Worm (Caenorhabditis elegans) whole organism, L4 larva: Measurements from ENCODE around the gene srz-101.

Experiments
- F10B5.3 ChIP-seq: sonication (generic microtip); optimal IDR thresholded peaks from 2 replicates; lab custom pipeline; 2016; ENCODE audit warnings: mild to moderate bottlenecking, missing genetic modification characterization, missing compliant biosample characterization
- F26F4.8 ChIP-seq: fragments of 200-800 bp; sonication (Bioruptor generic); conservative IDR thresholded peaks from 2 replicates; pipeline ENCODE4 v1.3.6; 2022; ENCODE audit warnings: missing genetic modification characterization, missing compliant biosample characterization
- R02D3.7 ChIP-seq: fragments of 150-350 bp; sonication (generic microtip); optimal IDR thresholded peaks from 3 replicates; lab custom pipeline; 2014; ENCODE audit warnings: missing biosample characterization, missing genetic modification characterization
- Y48G9A.11 ChIP-seq: fragments of 200-800 bp; sonication (Bioruptor generic); IDR thresholded peaks from 2 replicates; pipeline ENCODE4 v1.3.6; 2022; ENCODE audit warnings: missing genetic modification reagents, missing genetic modification characterization, missing compliant biosample characterization
- ZK337.2 ChIP-seq: fragments of 200-800 bp; sonication (Bioruptor generic); IDR thresholded peaks from 2 replicates; pipeline ENCODE4 v1.3.6; 2022; ENCODE audit warnings: missing genetic modification reagents, missing genetic modification characterization, missing compliant biosample characterization
- aha-1 ChIP-seq: fragments of 150-350 bp; peaks from one replicate; lab custom pipeline; 2014; ENCODE audit warnings: missing biosample characterization, missing genetic modification characterization
- ama-1 ChIP-seq: fragments of 150-350 bp; optimal IDR thresholded peaks from 2 replicates; lab custom pipeline; 2014; ENCODE audit warnings: inconsistent platforms, mixed read lengths
- attf-4 ChIP-seq: sonication (generic microtip); optimal IDR thresholded peaks from 3 replicates; lab custom pipeline; 2017; ENCODE audit warnings: missing biosample characterization, missing genetic modification characterization
- ceh-20 ChIP-seq: fragments of 200-800 bp; sonication (Bioruptor generic); IDR thresholded peaks from 2 replicates; pipeline ENCODE4 v1.3.6; 2022; ENCODE audit warnings: missing genetic modification reagents, missing genetic modification characterization, missing compliant biosample characterization
- ceh-44 ChIP-seq: fragments of 200-800 bp; sonication (Bioruptor generic); IDR thresholded peaks from 2 replicates; pipeline ENCODE4 v1.3.6; 2022; ENCODE audit warnings: missing genetic modification reagents, missing genetic modification characterization, missing compliant biosample characterization
- daf-12 ChIP-seq: fragments of 150-350 bp; optimal IDR thresholded peaks from 2 replicates; lab custom pipeline; 2014; ENCODE audit warnings: missing biosample characterization, missing genetic modification reagents, missing genetic modification characterization
- dmd-6 ChIP-seq: fragments of 200-800 bp; sonication (Bioruptor generic); IDR thresholded peaks from 2 replicates; pipeline ENCODE4 v1.3.6; 2022; ENCODE audit warnings: missing genetic modification reagents, missing genetic modification characterization, missing compliant biosample characterization
- duxl-1 ChIP-seq: sonication (generic microtip); optimal IDR thresholded peaks from 2 replicates; lab custom pipeline; 2016; ENCODE audit warnings: mild to moderate bottlenecking, missing genetic modification characterization, moderate library complexity, missing compliant biosample characterization; ENCODE audit not compliant: poor library complexity
- dve-1 ChIP-seq: sonication (generic microtip); optimal IDR thresholded peaks from 2 replicates; lab custom pipeline; 2017; ENCODE audit warnings: antibody characterized with exemption, mild to moderate bottlenecking, missing genetic modification characterization, missing compliant biosample characterization; ENCODE audit not compliant: insufficient read depth
- egl-27 ChIP-seq: sonication (generic microtip); optimal IDR thresholded peaks from 3 replicates; lab custom pipeline; 2017; ENCODE audit warnings: missing biosample characterization, missing genetic modification reagents, missing genetic modification characterization
- egl-43 ChIP-seq: fragments of 200-800 bp; sonication (Bioruptor generic); IDR thresholded peaks from 2 replicates; pipeline ENCODE4 v1.3.6; 2022; ENCODE audit warnings: missing genetic modification reagents, missing genetic modification characterization, missing compliant biosample characterization
- fkh-10 ChIP-seq: fragments of 150-350 bp; optimal IDR thresholded peaks from 2 replicates; lab custom pipeline; 2014; ENCODE audit warnings: missing biosample characterization, missing genetic modification reagents, missing genetic modification characterization
- gei-8 ChIP-seq: fragments of 200-800 bp; sonication (Bioruptor generic); optimal IDR thresholded peaks from 2 replicates; lab custom pipeline; 2018; ENCODE audit warnings: mild to moderate bottlenecking, missing genetic modification characterization, missing compliant biosample characterization
- hlh-11 ChIP-seq: fragments of 200-800 bp; sonication (Bioruptor generic); optimal IDR thresholded peaks from 2 replicates; lab custom pipeline; 2018; ENCODE audit warnings: mild to moderate bottlenecking, missing genetic modification characterization, missing compliant biosample characterization
- hmg-1.1 ChIP-seq: fragments of 200-800 bp; sonication (Bioruptor generic); IDR thresholded peaks from 2 replicates; pipeline ENCODE4 v1.3.6; 2022; ENCODE audit warnings: missing genetic modification reagents, missing genetic modification characterization, missing compliant biosample characterization
- lin-1 ChIP-seq: fragments of 200-800 bp; sonication (Bioruptor generic); IDR thresholded peaks from 2 replicates; pipeline ENCODE4 v1.3.6; 2022; ENCODE audit warnings: missing genetic modification reagents, missing genetic modification characterization, missing compliant biosample characterization
- mdt-29 ChIP-seq: fragments of 200-800 bp; sonication (Bioruptor generic); IDR thresholded peaks from 2 replicates; pipeline ENCODE4 v1.3.6; 2022; ENCODE audit warnings: missing genetic modification reagents, missing genetic modification characterization, missing compliant biosample characterization
- nhr-11 ChIP-seq: fragments of 150-350 bp; optimal IDR thresholded peaks from 2 replicates; lab custom pipeline; 2014; ENCODE audit warnings: missing biosample characterization, missing genetic modification characterization
- nhr-237 ChIP-seq: sonication (generic microtip); optimal IDR thresholded peaks from 2 replicates; lab custom pipeline; 2017; ENCODE audit warnings: missing biosample characterization, missing genetic modification characterization
- nhr-28 ChIP-seq: fragments of 150-350 bp; optimal IDR thresholded peaks from 2 replicates; lab custom pipeline; 2014; ENCODE audit warnings: missing biosample characterization, missing genetic modification characterization
- nhr-48 ChIP-seq: sonication (generic microtip); optimal IDR thresholded peaks from 2 replicates; lab custom pipeline; 2016; ENCODE audit warnings: mild to moderate bottlenecking, missing genetic modification characterization, missing compliant biosample characterization
- nhr-6 ChIP-seq: fragments of 150-350 bp; optimal IDR thresholded peaks from 2 replicates; lab custom pipeline; 2014; ENCODE audit warnings: missing biosample characterization, missing genetic modification characterization
- nhr-77 ChIP-seq: fragments of 150-350 bp; optimal IDR thresholded peaks from 2 replicates; lab custom pipeline; 2014; ENCODE audit warnings: missing biosample characterization, missing genetic modification characterization
- pha-4 ChIP-seq, 2 experiments: fragments of 150-350 bp in 1 of 2; fragments of 200-800 bp in 1 of 2; sonication (Bioruptor generic) in 1 of 2; IDR thresholded peaks in 1 of 2; optimal IDR thresholded peaks in 1 of 2; 2 replicates each; pipeline versions ENCODE4 v1.3.6 to Lab custom; 2014 to 2022; ENCODE audit warnings: missing genetic modification characterization in 2 of 2, missing genetic modification reagents in 2 of 2, missing biosample characterization in 1 of 2, missing compliant biosample characterization in 1 of 2
- php-3 ChIP-seq: fragments of 200-800 bp; sonication (Bioruptor generic); IDR thresholded peaks from 2 replicates; pipeline ENCODE4 v1.3.6; 2022; ENCODE audit warnings: missing genetic modification reagents, missing genetic modification characterization, missing compliant biosample characterization
- pqm-1 ChIP-seq: sonication (generic microtip); optimal IDR thresholded peaks from 2 replicates; lab custom pipeline; 2017; ENCODE audit warnings: missing biosample characterization, missing genetic modification characterization
- rbr-2 ChIP-seq: sonication (generic microtip); optimal IDR thresholded peaks from 2 replicates; lab custom pipeline; 2016; ENCODE audit warnings: missing genotype, missing genetic modification characterization, missing compliant biosample characterization
- set-16 ChIP-seq: fragments of 200-800 bp; sonication (Bioruptor generic); IDR thresholded peaks from 2 replicates; pipeline ENCODE4 v1.3.6; 2022; ENCODE audit warnings: missing genetic modification reagents, missing genetic modification characterization, missing compliant biosample characterization
- spr-1 ChIP-seq: sonication (generic microtip); optimal IDR thresholded peaks from 2 replicates; lab custom pipeline; 2016; ENCODE audit warnings: mild to moderate bottlenecking, missing genetic modification characterization, missing compliant biosample characterization
- unc-130 ChIP-seq: sonication (generic microtip); optimal IDR thresholded peaks from 2 replicates; lab custom pipeline; 2016; ENCODE audit warnings: missing genetic modification reagents, missing genetic modification characterization, missing compliant biosample characterization
- unc-62 ChIP-seq, 3 experiments: fragments of 150-350 bp in 1 of 3; sonication (generic microtip); optimal IDR thresholded peaks in 2 of 3; peaks in 1 of 3; 1 replicate in 1 of 3; 2 replicates in 2 of 3; lab custom pipeline; 2014 to 2017; ENCODE audit warnings: missing biosample characterization in 3 of 3, missing genetic modification characterization in 3 of 3, missing genetic modification reagents in 3 of 3, missing genotype in 1 of 3
- vab-7 ChIP-seq: fragments of 200-800 bp; sonication (Bioruptor generic); IDR thresholded peaks from 2 replicates; pipeline ENCODE4 v1.3.6; 2022; ENCODE audit warnings: missing genetic modification reagents, missing genetic modification characterization, missing compliant biosample characterization
- zag-1 ChIP-seq: fragments of 150-350 bp; optimal IDR thresholded peaks from 2 replicates; lab custom pipeline; 2014; ENCODE audit warnings: missing biosample characterization, missing genetic modification characterization
- zip-11 ChIP-seq: fragments of 200-800 bp; sonication (Bioruptor generic); IDR thresholded peaks from 2 replicates; pipeline ENCODE4 v1.3.6; 2022; ENCODE audit warnings: missing genetic modification characterization, missing compliant biosample characterization
- ztf-7 ChIP-seq: fragments of 150-350 bp; optimal IDR thresholded peaks from 2 replicates; lab custom pipeline; 2014; ENCODE audit warnings: missing biosample characterization, missing genetic modification characterization

The srz-101 gene

DNA sequence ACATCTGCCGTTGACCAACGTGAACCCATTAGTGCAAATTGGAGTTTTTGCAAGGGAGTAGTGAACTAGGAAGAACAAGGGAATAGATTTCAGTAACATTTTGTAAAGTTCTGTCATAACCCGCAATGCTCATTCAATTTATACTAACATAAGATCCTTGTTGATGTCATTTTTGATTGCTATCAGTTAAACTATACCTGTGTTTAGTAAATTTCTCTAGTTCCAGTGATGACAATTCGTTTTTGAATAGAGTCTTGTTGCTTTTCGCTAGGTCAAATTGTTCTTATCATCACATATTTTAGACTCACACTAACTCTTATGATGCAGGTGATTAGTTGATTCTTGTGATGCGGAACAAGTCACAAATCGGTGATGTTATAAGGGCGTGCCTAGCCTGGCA lies 11.9 kb downstream of the srz-101 start, which contains the start of gene clec-9:
Gene clec-9, minus strand, starts transcription at position 101 of the 400 bp plus-strand sequence.
- no peak for TF ChIP-seq gei-8 (GFP tag; lab: Kevin White, UChicago)
- no peak for TF ChIP-seq F26F4.8 (GFP tag; lab: Robert Waterston, UW)
- no peak for TF ChIP-seq unc-62 (GFP tag; optimal IDR thresholded peaks at IDR 0.05 in 1 of 2; lab: Kevin White, UChicago)
- TF ChIP-seq unc-62 (tag; optimal IDR thresholded peaks at IDR 0.05; lab: Kevin White, UChicago) = no peak
- TF ChIP-seq nhr-237 = no peak
- no peak for TF ChIP-seq ceh-44 (GFP tag; lab: Robert Waterston, UW)
- TF ChIP-seq spr-1 (tag; lab: Kevin White, UChicago) = no peak
- TF ChIP-seq, all 104 proteins: peak for 0

ce11 chrV:16713797-16714196 lies 19.2 kb downstream of the srz-101 start:
- TF ChIP-seq nhr-11 (no peak), attf-4 (no peak), aha-1 (peak; percentile 22), unc-62 (GFP tag; optimal IDR thresholded peaks at IDR 0.05 in 1 of 2; lab: Kevin White, UChicago) (peak in 1 of 2 experiments; percentile 93), unc-62 (tag; optimal IDR thresholded peaks at IDR 0.05; lab: Kevin White, UChicago) (no peak)

DNA sequence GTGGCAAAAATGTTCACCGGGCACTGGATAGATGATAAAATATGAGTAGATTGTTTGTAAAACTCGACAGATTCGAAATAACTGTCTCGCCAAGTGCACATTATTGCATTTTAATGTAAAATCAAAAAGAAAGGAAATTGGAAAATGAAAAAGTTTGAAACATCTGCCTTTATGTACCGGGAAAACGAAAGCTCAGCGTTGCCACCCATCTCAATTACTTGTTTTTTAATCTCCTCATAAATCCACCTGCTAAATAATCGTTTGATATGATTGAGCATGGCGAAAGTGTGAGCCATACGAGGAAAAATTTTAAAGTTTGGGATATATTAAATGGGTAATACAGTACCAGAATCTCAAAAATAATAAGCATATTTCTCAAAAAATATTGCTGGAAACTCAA lies 21.9 kb downstream of the srz-101 start, which contains the start of gene srh-137:
Gene srh-137, minus strand, starts transcription at position 101 of the 400 bp plus-strand sequence.
- no peak for TF ChIP-seq Y48G9A.11 (GFP tag; lab: Robert Waterston, UW)
- TF ChIP-seq gei-8 (GFP tag; lab: Kevin White, UChicago) = no peak
- TF ChIP-seq nhr-77 (tag; lab: Kevin White, UChicago) = no peak
- TF ChIP-seq F10B5.3 = no peak

DNA sequence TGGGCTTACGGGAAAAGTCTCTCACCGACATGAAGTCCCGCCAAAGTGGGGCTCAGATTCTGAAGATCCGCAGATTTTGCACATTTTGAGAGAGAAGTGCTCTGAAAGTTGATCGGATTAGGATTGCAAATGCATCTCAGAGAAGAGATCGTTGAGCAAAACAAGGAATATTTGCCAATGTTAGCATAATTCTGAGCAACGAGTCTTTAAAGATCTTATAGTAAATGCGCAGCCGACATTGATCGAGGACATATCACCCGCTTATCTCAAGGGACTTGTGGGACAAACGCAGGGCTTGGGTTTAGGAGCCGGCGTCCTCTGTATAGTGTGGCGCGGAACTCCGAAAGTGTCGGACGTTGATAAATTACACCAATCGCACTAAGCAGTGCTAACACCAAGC lies 29.1 kb downstream of the srz-101 start, which contains the start of gene nhr-112:
Gene nhr-112, minus strand, starts transcription at position 101 of the 400 bp plus-strand sequence.
- TF ChIP-seq unc-62 (GFP tag; optimal IDR thresholded peaks at IDR 0.05 in 1 of 2; lab: Kevin White, UChicago) (peak in 1 of 2 experiments; percentile 90), unc-62 (tag; optimal IDR thresholded peaks at IDR 0.05; lab: Kevin White, UChicago) (no peak), nhr-28 (tag; lab: Kevin White, UChicago) (no peak)

- TF ChIP-seq pha-4 (GFP tag; IDR thresholded peaks at IDR 0.05; lab: Robert Waterston, UW) = no peak
- peak; percentile 81 for TF ChIP-seq pha-4 (tag; optimal IDR thresholded peaks at IDR 0.05; lab: Kevin White, UChicago)
- TF ChIP-seq ceh-20 = no peak
- no peak for TF ChIP-seq R02D3.7 (tag; lab: Kevin White, UChicago)
- peak; percentile 7 for TF ChIP-seq nhr-48 (tag; lab: Kevin White, UChicago)
- no peak for TF ChIP-seq ZK337.2 (GFP tag; lab: Robert Waterston, UW)
- no peak for TF ChIP-seq vab-7 (GFP tag; lab: Robert Waterston, UW)
- no peak for TF ChIP-seq rbr-2 (tag; lab: Kevin White, UChicago)
- TF ChIP-seq dmd-6 = peak; percentile 22; the same call in 1 of the 2 replicates
- TF ChIP-seq, all 104 proteins: peak for 3
Measured at ce11 chrV:16724574-16724973, 29.9 kb downstream of the srz-101 start.

ce11 chrV:16725955-16726354 lies 31.3 kb downstream of the srz-101 start:
- TF ChIP-seq hlh-11 (peak; percentile 87), ceh-44 (GFP tag; lab: Robert Waterston, UW) (no peak), zag-1 (tag; lab: Kevin White, UChicago) (no peak), nhr-77 (tag; lab: Kevin White, UChicago) (peak; percentile 78), duxl-1 (tag; lab: Kevin White, UChicago) (no peak), dve-1 (tag; lab: Kevin White, UChicago) (peak; percentile 93), mdt-29 (GFP tag; lab: Robert Waterston, UW) (no peak), ama-1 (no peak), egl-43 (GFP tag; lab: Robert Waterston, UW) (no peak), nhr-6 (tag; lab: Kevin White, UChicago) (peak; percentile 52), ztf-7 (tag; lab: Kevin White, UChicago) (peak; percentile 80), unc-62 (GFP tag; optimal IDR thresholded peaks at IDR 0.05 in 1 of 2; lab: Kevin White, UChicago) (peak in 1 of 2 experiments; percentile 2), unc-62 (tag; optimal IDR thresholded peaks at IDR 0.05; lab: Kevin White, UChicago) (no peak), set-16 (no peak), hmg-1.1 (no peak), php-3 (GFP tag; lab: Robert Waterston, UW) (peak; percentile 59; the same call in 1 of the 2 replicates), nhr-28 (tag; lab: Kevin White, UChicago) (peak; percentile 90), R02D3.7 (tag; lab: Kevin White, UChicago) (no peak), daf-12 (tag; lab: Kevin White, UChicago) (no peak), fkh-10 (GFP tag; lab: Kevin White, UChicago) (no peak), egl-27 (tag; lab: Kevin White, UChicago) (no peak), zip-11 (GFP tag; lab: Robert Waterston, UW) (no peak), unc-130 (GFP tag; lab: Kevin White, UChicago) (no peak), lin-1 (GFP tag; lab: Robert Waterston, UW) (no peak), pqm-1 (tag; lab: Kevin White, UChicago) (peak; percentile 70)
